7 worm cellular contexts compared by ENCODE assay signal in the genomic region with DNA sequence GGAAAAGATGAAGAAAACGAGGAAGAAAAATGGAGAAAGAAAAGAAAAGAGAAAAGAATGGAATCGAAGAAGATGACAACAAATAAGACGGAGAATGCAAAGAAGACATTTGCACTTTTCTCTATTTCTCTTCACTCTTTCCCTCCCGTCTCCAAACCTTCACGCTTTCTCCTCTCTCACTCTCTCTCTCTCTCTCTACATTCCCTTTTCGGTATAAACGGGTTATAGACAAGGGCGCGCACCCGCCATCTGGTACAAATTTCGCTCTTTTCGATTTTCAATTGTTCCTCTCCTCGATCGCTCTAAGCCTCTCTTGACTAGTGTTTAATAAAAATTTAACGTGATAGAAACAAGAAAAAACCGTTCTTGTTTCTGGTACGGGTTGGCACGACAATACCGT.
A peak's percentile ranks its signal among the peaks of the same experiment; 100 is the strongest.
TF ChIP-seq lines count a peak whose summit lies in the region.

No protein-coding gene starts in this region.

TF ChIP-seq in whole organism, L1 larva, 84 proteins besides CTCF, POLR2A, EP300 and RAD21 (continued from another document and continues in another):
- TF ChIP-seq nhr-84 (tag; optimal IDR thresholded peaks at IDR 0.05; lab: Kevin White, UChicago): no peak
- TF ChIP-seq unc-62 (GFP tag; optimal IDR thresholded peaks at IDR 0.05; lab: Kevin White, UChicago): no peak
- peak; percentile 54 to 75 (median 64) for TF ChIP-seq ceh-82 (tag; optimal IDR thresholded peaks at IDR 0.05; lab: Kevin White, UChicago)
- TF ChIP-seq ceh-90 (tag; optimal IDR thresholded peaks at IDR 0.05; lab: Kevin White, UChicago): no peak
- peak; percentile 0 for TF ChIP-seq nhr-11 (tag; optimal IDR thresholded peaks at IDR 0.05; lab: Kevin White, UChicago)
- peak; percentile 10 for TF ChIP-seq ceh-8 (GFP tag; optimal IDR thresholded peaks at IDR 0.05; lab: Kevin White, UChicago)
- TF ChIP-seq C16A3.4 (tag; optimal IDR thresholded peaks at IDR 0.05; lab: Kevin White, UChicago): peak; percentile 73
- no peak for TF ChIP-seq mef-2 (tag; optimal IDR thresholded peaks at IDR 0.05; lab: Kevin White, UChicago)
- no peak for TF ChIP-seq ets-5 (GFP tag; IDR thresholded peaks at IDR 0.05; lab: Robert Waterston, UW)
- TF ChIP-seq nhr-20 (tag; optimal IDR thresholded peaks at IDR 0.05; lab: Kevin White, UChicago): peak; percentile 83
- TF ChIP-seq elt-2 (tag; optimal IDR thresholded peaks at IDR 0.05; lab: Kevin White, UChicago): no peak
- TF ChIP-seq mep-1 (tag; optimal IDR thresholded peaks at IDR 0.05; lab: Kevin White, UChicago): peak; percentile 37
- TF ChIP-seq dpl-1 (GFP tag; optimal IDR thresholded peaks at IDR 0.05; lab: Kevin White, UChicago): peak; percentile 0 to 31 (median 26)
- peak; percentile 52 for TF ChIP-seq nhr-77 (tag; optimal IDR thresholded peaks at IDR 0.05; lab: Kevin White, UChicago)
- TF ChIP-seq nhr-85 (tag; lab: Kevin White, UChicago): peak; percentile 97
- peak; percentile 70 for TF ChIP-seq tbx-2 (tag; optimal IDR thresholded peaks at IDR 0.05; lab: Kevin White, UChicago)
- TF ChIP-seq grh-1 (GFP tag; IDR thresholded peaks at IDR 0.05; lab: Robert Waterston, UW): peak; percentile 82
- TF ChIP-seq unc-130 (tag; optimal IDR thresholded peaks at IDR 0.05; lab: Kevin White, UChicago): peak; percentile 26
- TF ChIP-seq unc-30 (tag; optimal IDR thresholded peaks at IDR 0.05; lab: Kevin White, UChicago): no peak

TF ChIP-seq in whole organism, L2 larva, 48 proteins besides CTCF, POLR2A, EP300 and RAD21 (continued from another document and continues in another):
- TF ChIP-seq ztf-4 (tag; optimal IDR thresholded peaks at IDR 0.05; lab: Kevin White, UChicago): peak; percentile 80
- peak; percentile 53 for TF ChIP-seq fos-1 (tag; optimal IDR thresholded peaks at IDR 0.05; lab: Kevin White, UChicago)
- TF ChIP-seq mab-5 (tag; optimal IDR thresholded peaks at IDR 0.05; lab: Kevin White, UChicago): peak; percentile 70
- TF ChIP-seq Y55F3AM.14 (GFP tag; optimal IDR thresholded peaks at IDR 0.05; lab: Kevin White, UChicago): peak; percentile 48
- TF ChIP-seq nhr-25 (tag; optimal IDR thresholded peaks at IDR 0.05; lab: Kevin White, UChicago): peak; percentile 92
- peak; percentile 87 for TF ChIP-seq egl-27 (tag; optimal IDR thresholded peaks at IDR 0.05; lab: Kevin White, UChicago)
- TF ChIP-seq ztf-11 (tag; optimal IDR thresholded peaks at IDR 0.05; lab: Kevin White, UChicago): no peak
- TF ChIP-seq mdl-1 (tag; optimal IDR thresholded peaks at IDR 0.05; lab: Kevin White, UChicago): peak; percentile 48 to 73
- no peak for TF ChIP-seq unc-39 (tag; optimal IDR thresholded peaks at IDR 0.05; lab: Kevin White, UChicago)
- TF ChIP-seq sem-4 (tag; optimal IDR thresholded peaks at IDR 0.05; lab: Kevin White, UChicago): peak; percentile 93
- no peak for TF ChIP-seq nhr-23 (tag; optimal IDR thresholded peaks at IDR 0.05; lab: Kevin White, UChicago)
- no peak for TF ChIP-seq nhr-10 (tag; optimal IDR thresholded peaks at IDR 0.05; lab: Kevin White, UChicago)
- TF ChIP-seq nhr-6 (tag; optimal IDR thresholded peaks at IDR 0.05; lab: Kevin White, UChicago): peak; percentile 81
- TF ChIP-seq lin-39 (tag; optimal IDR thresholded peaks at IDR 0.05; lab: Kevin White, UChicago): no peak
- TF ChIP-seq mbf-1 (tag; optimal IDR thresholded peaks at IDR 0.05; lab: Kevin White, UChicago): no peak
- TF ChIP-seq lin-13 (GFP tag; optimal IDR thresholded peaks at IDR 0.05; lab: Kevin White, UChicago): peak; percentile 74
- peak; percentile 70 for TF ChIP-seq sma-3 (GFP tag; optimal IDR thresholded peaks at IDR 0.05; lab: Kevin White, UChicago)
- TF ChIP-seq nhr-21 (tag; optimal IDR thresholded peaks at IDR 0.05; lab: Kevin White, UChicago): peak; percentile 89
- no peak for TF ChIP-seq ceh-82 (tag; optimal IDR thresholded peaks at IDR 0.05; lab: Kevin White, UChicago)

TF ChIP-seq in whole organism, L3 larva, 47 proteins besides CTCF, POLR2A, EP300 and RAD21 (continued from another document and continues in another):
- no peak for TF ChIP-seq mml-1 (tag; optimal IDR thresholded peaks at IDR 0.05; lab: Kevin White, UChicago)
- TF ChIP-seq ceh-28 (tag; optimal IDR thresholded peaks at IDR 0.05; lab: Kevin White, UChicago): peak; percentile 26
- TF ChIP-seq snpc-4 (tag; optimal IDR thresholded peaks at IDR 0.05; lab: Kevin White, UChicago): peak; percentile 63
- TF ChIP-seq zag-1 (tag; optimal IDR thresholded peaks at IDR 0.05; lab: Kevin White, UChicago): no peak
- no peak for TF ChIP-seq nhr-237 (tag; optimal IDR thresholded peaks at IDR 0.05; lab: Kevin White, UChicago)
- TF ChIP-seq egl-5 (tag; optimal IDR thresholded peaks at IDR 0.05; lab: Kevin White, UChicago): no peak
- TF ChIP-seq nhr-77 (tag; optimal IDR thresholded peaks at IDR 0.05; lab: Kevin White, UChicago): no peak
- no peak for TF ChIP-seq aly-2 (tag; optimal IDR thresholded peaks at IDR 0.05; lab: Kevin White, UChicago)
- TF ChIP-seq fkh-10 (GFP tag; optimal IDR thresholded peaks at IDR 0.05; lab: Kevin White, UChicago): peak; percentile 53
- TF ChIP-seq unc-39 (tag; optimal IDR thresholded peaks at IDR 0.05; lab: Kevin White, UChicago): no peak
- peak; percentile 46 for TF ChIP-seq tbx-2 (tag; optimal IDR thresholded peaks at IDR 0.05; lab: Kevin White, UChicago)
- TF ChIP-seq elt-3 (tag; optimal IDR thresholded peaks at IDR 0.05; lab: Kevin White, UChicago): peak in 1 of 3 experiments; percentile 39
- TF ChIP-seq nhr-43 (tag; optimal IDR thresholded peaks at IDR 0.05; lab: Kevin White, UChicago; ENCODE audit: poor library complexity, severe bottlenecking): peak; percentile 91
- TF ChIP-seq nhr-67 (tag; optimal IDR thresholded peaks at IDR 0.05; lab: Kevin White, UChicago): no peak
- TF ChIP-seq egl-27 (tag; optimal IDR thresholded peaks at IDR 0.05; lab: Kevin White, UChicago): peak; percentile 72
- TF ChIP-seq nhr-28 (tag; optimal IDR thresholded peaks at IDR 0.05; lab: Kevin White, UChicago): no peak
- TF ChIP-seq hmg-11 (tag; optimal IDR thresholded peaks at IDR 0.05; lab: Kevin White, UChicago): peak; percentile 71
- peak; percentile 49 for TF ChIP-seq mdl-1 (tag; optimal IDR thresholded peaks at IDR 0.05; lab: Kevin White, UChicago)
- TF ChIP-seq fkh-2 (tag; optimal IDR thresholded peaks at IDR 0.05; lab: Kevin White, UChicago): no peak

TF ChIP-seq in whole organism, L4 larva, 104 proteins besides CTCF, POLR2A, EP300 and RAD21 (continued from another document and continues in another):
- no peak for TF ChIP-seq ztf-11 (tag; optimal IDR thresholded peaks at IDR 0.05; lab: Kevin White, UChicago)
- peak in 1 of 2 experiments; percentile 89 for TF ChIP-seq unc-62 (GFP tag; optimal IDR thresholded peaks at IDR 0.05 in 1 of 2; lab: Kevin White, UChicago)
- no peak for TF ChIP-seq unc-62 (tag; optimal IDR thresholded peaks at IDR 0.05; lab: Kevin White, UChicago)
- no peak for TF ChIP-seq nhr-111 (GFP tag; optimal IDR thresholded peaks at IDR 0.05; lab: Kevin White, UChicago)
- TF ChIP-seq mes-2 (tag; optimal IDR thresholded peaks at IDR 0.05; lab: Kevin White, UChicago; ENCODE audit: poor library complexity, severe bottlenecking): peak; percentile 60
- TF ChIP-seq nhr-41 (GFP tag; IDR thresholded peaks at IDR 0.05; lab: Robert Waterston, UW): no peak
- peak; percentile 29 for TF ChIP-seq ztf-7 (tag; optimal IDR thresholded peaks at IDR 0.05; lab: Kevin White, UChicago)
- peak; percentile 58 for TF ChIP-seq mxl-3 (GFP tag; optimal IDR thresholded peaks at IDR 0.05; lab: Kevin White, UChicago)
- TF ChIP-seq hlh-30 (tag; optimal IDR thresholded peaks at IDR 0.05; lab: Kevin White, UChicago; ENCODE audit: insufficient read depth): peak; percentile 58
- TF ChIP-seq zfp-2 (tag; optimal IDR thresholded peaks at IDR 0.05; lab: Kevin White, UChicago): no peak
- TF ChIP-seq ctbp-1 (GFP tag; IDR thresholded peaks at IDR 0.05; lab: Robert Waterston, UW): peak; percentile 68
- TF ChIP-seq php-3 (GFP tag; IDR thresholded peaks at IDR 0.05; lab: Robert Waterston, UW): no peak
- no peak for TF ChIP-seq daf-8 (GFP tag; IDR thresholded peaks at IDR 0.05; lab: Robert Waterston, UW)
- TF ChIP-seq sdz-12 (GFP tag; optimal IDR thresholded peaks at IDR 0.05; lab: Kevin White, UChicago): no peak
- TF ChIP-seq D1046.2 (GFP tag; IDR thresholded peaks at IDR 0.05; lab: Robert Waterston, UW): no peak
- TF ChIP-seq spr-1 (tag; optimal IDR thresholded peaks at IDR 0.05; lab: Kevin White, UChicago): peak; percentile 14
- TF ChIP-seq ZK546.5 (tag; optimal IDR thresholded peaks at IDR 0.05; lab: Kevin White, UChicago): no peak
- TF ChIP-seq Y5F2A.4 (GFP tag; optimal IDR thresholded peaks at IDR 0.05; lab: Kevin White, UChicago): no peak
- peak in 1 of 2 experiments; percentile 26 for TF ChIP-seq hif-1 (tag; optimal IDR thresholded peaks at IDR 0.05; lab: Kevin White, UChicago)

TF ChIP-seq in whole organism, late embryonic, 69 proteins besides CTCF, POLR2A, EP300 and RAD21 (continued from another document):
- TF ChIP-seq tbx-2 (tag; optimal IDR thresholded peaks at IDR 0.05; lab: Kevin White, UChicago) (peak; percentile 66), ceh-18 (tag; optimal IDR thresholded peaks at IDR 0.05; lab: Kevin White, UChicago) (peak; percentile 65), ceh-2 (tag; optimal IDR thresholded peaks at IDR 0.05; lab: Kevin White, UChicago) (peak; percentile 11), ets-4 (tag; optimal IDR thresholded peaks at IDR 0.05; lab: Kevin White, UChicago) (no peak), T23F11.4 (GFP tag; optimal IDR thresholded peaks at IDR 0.05; lab: Kevin White, UChicago) (no peak), nfya-1 (tag; optimal IDR thresholded peaks at IDR 0.05; lab: Kevin White, UChicago) (peak; percentile 68), pqm-1 (tag; optimal IDR thresholded peaks at IDR 0.05; lab: Kevin White, UChicago) (no peak), unc-42 (tag; optimal IDR thresholded peaks at IDR 0.05; lab: Kevin White, UChicago) (peak; percentile 97), ceh-34 (tag; optimal IDR thresholded peaks at IDR 0.05; lab: Kevin White, UChicago) (peak; percentile 43), rnt-1 (tag; optimal IDR thresholded peaks at IDR 0.05; lab: Kevin White, UChicago) (peak; percentile 19)

TF ChIP-seq in whole organism, mixed stage, embryonic, 35 proteins besides CTCF, POLR2A, EP300 and RAD21 (continued from another document):
- TF ChIP-seq ceh-43 (GFP tag; optimal IDR thresholded peaks at IDR 0.05; lab: Kevin White, UChicago): no peak
- no peak for TF ChIP-seq M03D4.4 (tag; optimal IDR thresholded peaks at IDR 0.05; lab: Kevin White, UChicago)
- TF ChIP-seq lsy-2 (tag; optimal IDR thresholded peaks at IDR 0.05; lab: Kevin White, UChicago): peak; percentile 59
- peak; percentile 73 for TF ChIP-seq mep-1 (tag; optimal IDR thresholded peaks at IDR 0.05; lab: Kevin White, UChicago)
- TF ChIP-seq unc-120 (tag; optimal IDR thresholded peaks at IDR 0.05; lab: Kevin White, UChicago; ENCODE audit: poor library complexity, severe bottlenecking): peak; percentile 82
- TF ChIP-seq ceh-39 (tag; optimal IDR thresholded peaks at IDR 0.05; lab: Kevin White, UChicago): no peak
- TF ChIP-seq unc-39 (tag; optimal IDR thresholded peaks at IDR 0.05; lab: Kevin White, UChicago): no peak
- TF ChIP-seq mls-2 (tag; optimal IDR thresholded peaks at IDR 0.05; lab: Kevin White, UChicago): no peak
- no peak for TF ChIP-seq ceh-83 (GFP tag; optimal IDR thresholded peaks at IDR 0.05; lab: Kevin White, UChicago)
- no peak for TF ChIP-seq ham-2 (GFP tag; optimal IDR thresholded peaks at IDR 0.05; lab: Kevin White, UChicago)
- no peak for TF ChIP-seq tbx-8 (GFP tag; optimal IDR thresholded peaks at IDR 0.05; lab: Kevin White, UChicago)
- peak; percentile 5 for TF ChIP-seq hlh-1 (tag; optimal IDR thresholded peaks at IDR 0.05; lab: Kevin White, UChicago)
- TF ChIP-seq lin-32 (GFP tag; optimal IDR thresholded peaks at IDR 0.05; lab: Kevin White, UChicago): no peak
- no peak for TF ChIP-seq drap-1 (GFP tag; optimal IDR thresholded peaks at IDR 0.05; lab: Kevin White, UChicago)
- peak; percentile 96 for TF ChIP-seq blmp-1 (tag; optimal IDR thresholded peaks at IDR 0.05; lab: Kevin White, UChicago)
- peak; percentile 78 for TF ChIP-seq nhr-237 (tag; optimal IDR thresholded peaks at IDR 0.05; lab: Kevin White, UChicago)
- no peak for TF ChIP-seq sptf-1 (tag; optimal IDR thresholded peaks at IDR 0.05; lab: Kevin White, UChicago)
- no peak for TF ChIP-seq ztf-11 (tag; optimal IDR thresholded peaks at IDR 0.05; lab: Kevin White, UChicago)

TF ChIP-seq in whole organism, young adult, 124 proteins besides CTCF, POLR2A, EP300 and RAD21 (continued from another document):
- no peak for TF ChIP-seq snpc-4 (GFP tag; optimal IDR thresholded peaks at IDR 0.05; lab: Kevin White, UChicago)
- peak in 2 of 4 experiments; percentile 21 to 31 for TF ChIP-seq snpc-4 (tag; optimal IDR thresholded peaks at IDR 0.05; lab: Kevin White, UChicago)
- TF ChIP-seq somi-1 (GFP tag; optimal IDR thresholded peaks at IDR 0.05; lab: Kevin White, UChicago): peak; percentile 27
